Fruit fly (Drosophila melanogaster) whole organism, embryonic: ENCODE results near the gene CG4455.

Experiments
- Ada2b ChIP-seq: fragments of 200-800 bp; sonication (Bioruptor generic); IDR thresholded peaks from 2 replicates; pipeline ENCODE4 v1.3.6; 2022; ENCODE audit warnings: missing biosample characterization, missing genetic modification characterization
- Atf6 ChIP-seq: fragments of 200-800 bp; sonication (Bioruptor generic); IDR thresholded peaks from 2 replicates; pipeline ENCODE4 v1.3.6; 2022; ENCODE audit warnings: missing biosample characterization, missing genetic modification characterization
- BtbVII ChIP-seq: fragments of 200-800 bp; sonication (Bioruptor generic); optimal IDR thresholded peaks from 3 replicates; lab custom pipeline; 2017; ENCODE audit warnings: missing biosample characterization, mild to moderate bottlenecking, missing genetic modification characterization
- CG10147 ChIP-seq: fragments of 200-800 bp; sonication (Bioruptor generic); optimal IDR thresholded peaks from 2 replicates; lab custom pipeline; 2019; ENCODE audit warnings: missing biosample characterization, mild to moderate bottlenecking, missing genetic modification characterization, moderate library complexity
- CG10543 ChIP-seq: fragments of 200-800 bp; sonication (Bioruptor generic); optimal IDR thresholded peaks from 3 replicates; lab custom pipeline; 2017; ENCODE audit warnings: missing biosample characterization, mild to moderate bottlenecking, missing genetic modification characterization, moderate library complexity
- CG10959 ChIP-seq: fragments of 200-800 bp; sonication (Bioruptor generic); IDR thresholded peaks from 2 replicates; pipeline ENCODE4 v1.3.6; 2022; ENCODE audit warnings: missing biosample characterization, missing genetic modification characterization
- CG10979 ChIP-seq: fragments of 200-800 bp; sonication (Bioruptor generic); optimal IDR thresholded peaks from 2 replicates; lab custom pipeline; 2018; ENCODE audit warnings: missing biosample characterization, mild to moderate bottlenecking, missing genetic modification characterization, moderate library complexity
- CG11085 ChIP-seq: fragments of 200-800 bp; sonication (Bioruptor generic); IDR thresholded peaks from 2 replicates; pipeline ENCODE4 v1.3.6; 2022; ENCODE audit warnings: missing biosample characterization, missing genetic modification characterization
- CG12391 ChIP-seq: fragments of 200-800 bp; sonication (Bioruptor generic); optimal IDR thresholded peaks from 3 replicates; lab custom pipeline; 2018; ENCODE audit warnings: missing biosample characterization, mild to moderate bottlenecking, missing genetic modification characterization, moderate library complexity
- CG13123 ChIP-seq: fragments of 200-800 bp; sonication (Bioruptor generic); optimal IDR thresholded peaks from 2 replicates; lab custom pipeline; 2016; ENCODE audit warnings: missing biosample characterization, missing genetic modification characterization
- CG13424 ChIP-seq: fragments of 200-800 bp; sonication (Bioruptor generic); optimal IDR thresholded peaks from 2 replicates; lab custom pipeline; 2019; ENCODE audit warnings: missing biosample characterization, mild to moderate bottlenecking, missing genetic modification characterization, moderate library complexity
- CG17829 ChIP-seq: fragments of 200-800 bp; optimal IDR thresholded peaks from 2 replicates; lab custom pipeline; 2019; ENCODE audit warnings: missing biosample characterization, mild to moderate bottlenecking, missing genetic modification characterization, moderate library complexity
- CG32767 ChIP-seq: fragments of 200-800 bp; sonication (Bioruptor generic); IDR thresholded peaks from 2 replicates; pipeline ENCODE4 v1.3.6; 2022; ENCODE audit warnings: missing biosample characterization, missing genetic modification characterization
- CG3847 ChIP-seq: fragments of 200-800 bp; sonication (Bioruptor generic); IDR thresholded peaks from 2 replicates; pipeline ENCODE4 v1.3.6; 2022; ENCODE audit warnings: missing biosample characterization, missing genetic modification characterization
- CG4707 ChIP-seq: fragments of 200-800 bp; sonication (Bioruptor generic); optimal IDR thresholded peaks from 2 replicates; lab custom pipeline; 2018; ENCODE audit warnings: missing biosample characterization, mild to moderate bottlenecking, missing genetic modification characterization, moderate library complexity
- CG4820 ChIP-seq: fragments of 200-800 bp; sonication (Bioruptor generic); optimal IDR thresholded peaks from 3 replicates; lab custom pipeline; 2016; ENCODE audit warnings: missing biosample characterization, missing genetic modification characterization
- CG6765 ChIP-seq: fragments of 200-800 bp; sonication (Bioruptor generic); optimal IDR thresholded peaks from 3 replicates; lab custom pipeline; 2017; ENCODE audit warnings: missing biosample characterization, mild to moderate bottlenecking, missing genetic modification characterization
- CG6791 ChIP-seq: fragments of 200-800 bp; sonication (Bioruptor generic); IDR thresholded peaks from 3 replicates; pipeline ENCODE4 v1.3.6; 2022; ENCODE audit warnings: missing biosample characterization, missing genetic modification characterization; ENCODE audit not compliant: partially characterized antibody
- CG8359 ChIP-seq: fragments of 200-800 bp; sonication (Bioruptor generic); optimal IDR thresholded peaks from 2 replicates; lab custom pipeline; 2017; ENCODE audit warnings: missing biosample characterization, mild to moderate bottlenecking, missing genetic modification characterization, borderline replicate concordance
- CG8944 ChIP-seq: fragments of 200-800 bp; sonication (Bioruptor generic); optimal IDR thresholded peaks from 3 replicates; lab custom pipeline; 2016; ENCODE audit warnings: missing biosample characterization, missing genetic modification characterization
- CG9932 ChIP-seq: fragments of 200-800 bp; sonication (Bioruptor generic); IDR thresholded peaks from 2 replicates; pipeline ENCODE4 v1.3.6; 2022; ENCODE audit warnings: missing biosample characterization, missing genetic modification characterization
- Ets65A ChIP-seq: fragments of 200-800 bp; sonication (Bioruptor generic); peaks from one replicate; lab custom pipeline; 2016; ENCODE audit warnings: missing biosample characterization, missing genetic modification characterization
- H15 ChIP-seq: fragments of 200-800 bp; sonication (Bioruptor generic); IDR thresholded peaks from 3 replicates; pipeline ENCODE4 v1.3.6; 2022; ENCODE audit warnings: missing biosample characterization, missing genetic modification characterization
- HHEX ChIP-seq: fragments of 200-800 bp; sonication (Bioruptor generic); optimal IDR thresholded peaks from 3 replicates; lab custom pipeline; 2017; ENCODE audit warnings: missing biosample characterization, mild to moderate bottlenecking, missing genetic modification characterization, missing genetic modification reagents
- Lpt ChIP-seq: fragments of >200 bp; optimal IDR thresholded peaks from 2 replicates; lab custom pipeline; 2018; ENCODE audit warnings: missing biosample characterization, missing genetic modification characterization
- MESR4 ChIP-seq: fragments of 200-800 bp; sonication (Bioruptor generic); optimal IDR thresholded peaks from 2 replicates; lab custom pipeline; 2018; ENCODE audit warnings: missing biosample characterization, mild to moderate bottlenecking, missing genetic modification characterization, moderate library complexity
- Scr ChIP-seq: fragments of 200-800 bp; sonication (Bioruptor generic); IDR thresholded peaks from 2 replicates; pipeline ENCODE4 v1.3.6; 2022; ENCODE audit warnings: missing biosample characterization, missing genetic modification characterization; ENCODE audit not compliant: partially characterized antibody
- aop ChIP-seq: fragments of 200-800 bp; sonication (Bioruptor generic); IDR thresholded peaks from 2 replicates; pipeline ENCODE4 v1.3.6; 2022; ENCODE audit warnings: missing biosample characterization, missing genetic modification characterization
- ap ChIP-seq: fragments of 200-800 bp; sonication (Bioruptor generic); IDR thresholded peaks from 2 replicates; pipeline ENCODE4 v1.3.6; 2022; ENCODE audit warnings: missing biosample characterization, missing genetic modification characterization
- ase ChIP-seq: fragments of 200-800 bp; sonication (Bioruptor generic); IDR thresholded peaks from 3 replicates; pipeline ENCODE4 v1.3.6; 2022; ENCODE audit warnings: missing biosample characterization, missing genetic modification characterization
- btn ChIP-seq: fragments of 200-800 bp; sonication (Bioruptor generic); optimal IDR thresholded peaks from 2 replicates; lab custom pipeline; 2016; ENCODE audit warnings: missing biosample characterization, missing genetic modification characterization
- caup ChIP-seq: fragments of 200-800 bp; sonication (Bioruptor generic); optimal IDR thresholded peaks from 3 replicates; lab custom pipeline; 2017; ENCODE audit warnings: missing biosample characterization, mild to moderate bottlenecking, missing genetic modification characterization, moderate library complexity; ENCODE audit not compliant: severe bottlenecking
- chif ChIP-seq, 2 experiments: fragments of 200-800 bp; sonication (Bioruptor generic); optimal IDR thresholded peaks; 3 replicates each; lab custom pipeline; 2016; ENCODE audit warnings: missing biosample characterization in 2 of 2, missing genetic modification characterization in 2 of 2
- crol ChIP-seq: fragments of 200-800 bp; sonication (Bioruptor generic); IDR thresholded peaks from 2 replicates; pipeline ENCODE4 v1.3.6; 2022; ENCODE audit warnings: missing biosample characterization, missing genetic modification characterization
- fru ChIP-seq: fragments of >200 bp; optimal IDR thresholded peaks from 2 replicates; lab custom pipeline; 2017
- insv ChIP-seq, 2 experiments: fragments of 200-800 bp; sonication (Bioruptor generic); optimal IDR thresholded peaks; 3 replicates each; lab custom pipeline; 2016 to 2018; ENCODE audit warnings: missing biosample characterization in 2 of 2, missing genetic modification characterization in 2 of 2
- jing ChIP-seq: fragments of 200-800 bp; sonication (Bioruptor generic); optimal IDR thresholded peaks from 2 replicates; lab custom pipeline; 2018; ENCODE audit warnings: missing biosample characterization, mild to moderate bottlenecking, missing genetic modification characterization
- kah ChIP-seq: fragments of 200-800 bp; sonication (Bioruptor generic); optimal IDR thresholded peaks from 2 replicates; lab custom pipeline; 2018; ENCODE audit warnings: missing biosample characterization, mild to moderate bottlenecking, missing genetic modification characterization
- lmd ChIP-seq: fragments of 200-800 bp; sonication (Bioruptor generic); IDR thresholded peaks from 2 replicates; pipeline ENCODE4 v1.3.6; 2022; ENCODE audit warnings: missing biosample characterization, missing genetic modification characterization
- nerfin-1 ChIP-seq: fragments of 200-800 bp; sonication (Bioruptor generic); optimal IDR thresholded peaks from 3 replicates; lab custom pipeline; 2019; ENCODE audit warnings: missing biosample characterization, mild to moderate bottlenecking, missing genetic modification characterization, moderate library complexity
- pan ChIP-seq, 4 experiments: fragments of >200 bp in 3 of 4; fragments of 200-800 bp in 1 of 4; sonication (Bioruptor generic) in 1 of 4; optimal IDR thresholded peaks in 3 of 4; IDR thresholded peaks in 1 of 4; 2 replicates each; pipeline versions ENCODE4 v1.3.6 to Lab custom; 2017 to 2022; ENCODE audit warnings: missing biosample characterization in 2 of 4, missing genetic modification characterization in 2 of 4, mixed read lengths in 1 of 4
- pho ChIP-seq: fragments of 200-800 bp; sonication (Bioruptor generic); optimal IDR thresholded peaks from 2 replicates; lab custom pipeline; 2016; ENCODE audit warnings: missing biosample characterization, missing genetic modification characterization
- pros ChIP-seq: fragments of 200-800 bp; sonication (Bioruptor generic); optimal IDR thresholded peaks from 3 replicates; lab custom pipeline; 2019; ENCODE audit warnings: missing biosample characterization, mild to moderate bottlenecking, missing genetic modification characterization, moderate library complexity
- row ChIP-seq: fragments of 200-800 bp; sonication (Bioruptor generic); IDR thresholded peaks from 3 replicates; pipeline ENCODE4 v1.3.6; 2022; ENCODE audit warnings: missing biosample characterization, missing genetic modification characterization
- sc ChIP-seq, 3 experiments: fragments of >200 bp in 2 of 3; fragments of 200-800 bp in 1 of 3; sonication (Bioruptor generic) in 1 of 3; optimal IDR thresholded peaks; 2 replicates in 2 of 3; 3 replicates in 1 of 3; lab custom pipeline; 2017; ENCODE audit warnings: mild to moderate bottlenecking in 1 of 3, missing biosample characterization in 1 of 3, missing genetic modification characterization in 1 of 3, missing genetic modification reagents in 1 of 3
- trem ChIP-seq: fragments of 200-800 bp; optimal IDR thresholded peaks from 3 replicates; lab custom pipeline; 2019; ENCODE audit warnings: missing biosample characterization, mild to moderate bottlenecking, missing genetic modification characterization, moderate library complexity
- z ChIP-seq: fragments of 200-800 bp; sonication (Bioruptor generic); IDR thresholded peaks from 3 replicates; pipeline ENCODE4 v1.3.6; 2022; ENCODE audit warnings: missing biosample characterization, missing genetic modification characterization
- zen2 ChIP-seq: fragments of 200-800 bp; sonication (Bioruptor generic); IDR thresholded peaks from 3 replicates; pipeline ENCODE4 v1.3.6; 2022; ENCODE audit warnings: missing biosample characterization, missing genetic modification characterization; ENCODE audit not compliant: partially characterized antibody

CG4455 gene

DNA sequence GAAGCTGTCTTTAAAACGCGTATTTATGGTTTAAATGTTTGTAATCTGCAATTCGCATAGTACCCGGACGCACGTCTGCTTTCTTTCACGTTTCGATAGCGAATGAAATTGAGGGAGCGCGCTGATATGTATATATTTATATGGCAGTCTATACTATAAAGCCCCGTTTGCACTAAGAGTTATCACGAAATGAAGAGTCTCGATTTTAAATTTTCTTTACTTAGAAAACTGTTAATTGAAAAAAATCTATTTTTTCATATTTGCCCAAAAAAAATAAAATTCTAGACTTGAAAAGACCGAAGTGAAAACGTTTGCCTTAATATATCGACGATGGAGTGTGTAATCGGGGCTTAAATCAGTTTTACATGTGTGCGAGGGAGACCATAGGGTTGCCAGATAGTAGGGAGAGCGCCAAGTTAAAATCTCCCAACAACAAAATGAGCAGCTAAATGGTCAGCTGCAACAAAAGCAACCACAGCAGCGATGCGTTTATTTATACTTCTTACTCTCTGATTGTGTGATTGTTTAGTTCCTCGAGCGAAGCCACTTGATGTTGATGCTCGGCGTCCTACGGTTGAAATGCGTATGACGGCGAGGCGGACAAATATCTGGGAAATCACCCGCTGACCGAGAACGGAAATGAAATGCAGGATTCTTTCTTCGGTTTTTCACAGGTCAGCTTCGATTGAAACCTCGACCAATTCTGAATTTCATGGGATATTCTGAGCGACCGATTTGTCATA, 27.0 kb upstream of the CG4455 start, which contains the start of gene cact (continued):
- TF ChIP-seq CG9932 (GFP tag; lab: Robert Waterston, UW) = peak; percentile 94
- peak; percentile 8 for TF ChIP-seq pros (GFP tag; lab: Kevin White, UChicago)
- peak; percentile 89 for TF ChIP-seq ase (GFP tag; lab: Robert Waterston, UW)
- TF ChIP-seq Scr (GFP tag; lab: Robert Waterston, UW) = peak; percentile 69
- TF ChIP-seq CG8359 (GFP tag; lab: Kevin White, UChicago) = peak; percentile 60
- TF ChIP-seq CG17829 (tag; lab: Kevin White, UChicago) = peak; percentile 95
- peak; percentile 98 for TF ChIP-seq row (GFP tag; lab: Robert Waterston, UW)
- TF ChIP-seq fru (lab: Kevin White, UChicago) = no peak
- peak; percentile 83 for TF ChIP-seq CG10959 (GFP tag; lab: Robert Waterston, UW)
- no peak for TF ChIP-seq sc (optimal IDR thresholded peaks at IDR 0.05; lab: Kevin White, UChicago)
- TF ChIP-seq sc (GFP tag; optimal IDR thresholded peaks at IDR 0.05; lab: Kevin White, UChicago) = peak; percentile 85
- TF ChIP-seq BtbVII (GFP tag; lab: Kevin White, UChicago) = peak; percentile 88
- peak; percentile 87 for TF ChIP-seq CG13123
- TF ChIP-seq insv (GFP tag; optimal IDR thresholded peaks at IDR 0.05; lab: Kevin White, UChicago) = peak in 1 of 2 experiments; percentile 58
- no peak for TF ChIP-seq aop
- peak; percentile 86 to 95 for TF ChIP-seq chif (GFP tag; optimal IDR thresholded peaks at IDR 0.05; lab: Kevin White, UChicago)
- peak; percentile 91 for TF ChIP-seq CG8944 (GFP tag; lab: Kevin White, UChicago)
- peak; percentile 87 for TF ChIP-seq CG32767 (GFP tag; lab: Robert Waterston, UW)
- peak; percentile 88; the same call in 2 of the 3 replicates for TF ChIP-seq H15
- peak; percentile 89 for TF ChIP-seq CG10979 (tag; lab: Kevin White, UChicago)
- TF ChIP-seq CG4820 (GFP tag; lab: Kevin White, UChicago) = peak; percentile 89
- peak; percentile 77 for TF ChIP-seq btn (GFP tag; lab: Kevin White, UChicago)
- peak; percentile 81 for TF ChIP-seq nerfin-1 (tag; lab: Kevin White, UChicago)
- peak; percentile 29 for TF ChIP-seq MESR4 (GFP tag; lab: Kevin White, UChicago)
- TF ChIP-seq HHEX (GFP tag; lab: Kevin White, UChicago) = peak; percentile 89
- 0 out of 3 replicates have a peak, but pooled peaks have one; percentile 14 for TF ChIP-seq z (GFP tag; lab: Robert Waterston, UW)
- TF ChIP-seq CG3847 (GFP tag; lab: Robert Waterston, UW) = peak; percentile 92
- TF ChIP-seq Atf6 = peak; percentile 89
- 0 out of 3 replicates have a peak, but pooled peaks have one; percentile 12 for TF ChIP-seq CG6791 (GFP tag; lab: Robert Waterston, UW)
- peak; percentile 75 for TF ChIP-seq jing (GFP tag; lab: Kevin White, UChicago)
- TF ChIP-seq trem (tag; lab: Kevin White, UChicago) = peak; percentile 94
- TF ChIP-seq pan (optimal IDR thresholded peaks at IDR 0.05; lab: Kevin White, UChicago) = no peak
- TF ChIP-seq pan (GFP tag; optimal IDR thresholded peaks at IDR 0.05 in 1 of 2, IDR thresholded peaks at IDR 0.05 in 1 of 2) = peak in 1 of 2 experiments; percentile 89
- no peak for TF ChIP-seq Lpt
- TF ChIP-seq CG12391 (tag; lab: Kevin White, UChicago) = peak; percentile 97
- no peak for TF ChIP-seq zen2 (GFP tag; lab: Robert Waterston, UW)
- TF ChIP-seq kah (GFP tag; lab: Kevin White, UChicago) = peak; percentile 53
- peak; percentile 87 for TF ChIP-seq Ada2b (GFP tag; lab: Robert Waterston, UW)
- TF ChIP-seq CG10543 (GFP tag; lab: Kevin White, UChicago) = peak; percentile 92
- no peak; the same call in none of the 2 replicates for TF ChIP-seq crol (GFP tag; lab: Robert Waterston, UW)
- TF ChIP-seq caup (GFP tag; lab: Kevin White, UChicago) = peak; percentile 89
- TF ChIP-seq CG4707 (GFP tag; lab: Kevin White, UChicago) = no peak
- peak; percentile 99 for TF ChIP-seq Ets65A (GFP tag; lab: Kevin White, UChicago)
- peak; percentile 92 for TF ChIP-seq CG10147 (GFP tag; lab: Kevin White, UChicago)
- peak; percentile 92 for TF ChIP-seq CG13424 (tag; lab: Kevin White, UChicago)
- TF ChIP-seq lmd (GFP tag; lab: Robert Waterston, UW) = peak; percentile 92
- TF ChIP-seq CG11085 (GFP tag; lab: Robert Waterston, UW) = peak; percentile 71
- peak; percentile 94 for TF ChIP-seq pho (GFP tag; lab: Kevin White, UChicago)
- TF ChIP-seq CG6765 = peak; percentile 63
- peak; percentile 90 for TF ChIP-seq ap (GFP tag; lab: Robert Waterston, UW)
